Fruit fly (Drosophila melanogaster): Measurements from ENCODE around the gene CG5262.

- TF ChIP-seq CG10631 (GFP tag; optimal IDR thresholded peaks at IDR 0.05) (no peak), Eip75B (GFP tag; optimal IDR thresholded peaks at IDR 0.05) (no peak), Hr38 (GFP tag; optimal IDR thresholded peaks at IDR 0.05) (no peak), CG34406 (GFP tag; optimal IDR thresholded peaks at IDR 0.05) (no peak), CG16779 (tag; optimal IDR thresholded peaks at IDR 0.05) (no peak), spab (GFP tag; optimal IDR thresholded peaks at IDR 0.05) (no peak), Sox15 (GFP tag; optimal IDR thresholded peaks at IDR 0.05) (no peak), Sox102F (GFP tag; optimal IDR thresholded peaks at IDR 0.05) (no peak), CG11762 (GFP tag; optimal IDR thresholded peaks at IDR 0.05; ENCODE audit: insufficient read depth) (no peak), salr (GFP tag; optimal IDR thresholded peaks at IDR 0.05) (no peak), CG6276 (GFP tag; optimal IDR thresholded peaks at IDR 0.05) (no peak), acj6 (GFP tag; optimal IDR thresholded peaks at IDR 0.05) (no peak)
Observed at dm6 chr3L:20436069-20436468, 5.8 kb upstream of the CG5262 start, which contains the start of the genes mRpL15 and CtIP.

Measured in whole organism, prepupa.